Fruit fly (Drosophila melanogaster): ENCODE results near the gene CG9922.

Gene CG9922

dm6 chr3R:14056320-14057053 lies 20.3 kb upstream of the CG9922 start, which contains the start of gene foxo (continued):
- TF ChIP-seq Eip74EF (GFP tag; optimal IDR thresholded peaks at IDR 0.05) = peak in 1 of 2 experiments; percentile 92
- no peak for TF ChIP-seq Atf-2 (GFP tag; optimal IDR thresholded peaks at IDR 0.05)
- no peak; the same call in 1 of the 2 replicates for TF ChIP-seq ap (GFP tag; IDR thresholded peaks at IDR 0.05)
- no peak for TF ChIP-seq CG12744 (GFP tag; optimal IDR thresholded peaks at IDR 0.05)
- TF ChIP-seq CG18476 (GFP tag; optimal IDR thresholded peaks at IDR 0.05) = peak; percentile 55
- TF ChIP-seq NFAT (GFP tag; IDR thresholded peaks at IDR 0.05) = no peak
- TF ChIP-seq Adf1 (GFP tag; IDR thresholded peaks at IDR 0.05) = no peak
- TF ChIP-seq seq (GFP tag; IDR thresholded peaks at IDR 0.05) = no peak; the same call in 1 of the 2 replicates
- peak; percentile 32 for TF ChIP-seq CG10431 (GFP tag; optimal IDR thresholded peaks at IDR 0.05)
- peak; percentile 78 for TF ChIP-seq Hr3 (GFP tag; optimal IDR thresholded peaks at IDR 0.05)
- TF ChIP-seq CG11247 (GFP tag; IDR thresholded peaks at IDR 0.05) = no peak
- TF ChIP-seq CG15601 (tag; optimal IDR thresholded peaks at IDR 0.05) = peak; percentile 79
- TF ChIP-seq Fer3 (tag; optimal IDR thresholded peaks at IDR 0.05) = peak; percentile 83
- no peak for TF ChIP-seq repo (GFP tag; optimal IDR thresholded peaks at IDR 0.05)
- TF ChIP-seq CG10274 (GFP tag; optimal IDR thresholded peaks at IDR 0.05) = peak; percentile 63
- TF ChIP-seq CG4854 (GFP tag; optimal IDR thresholded peaks at IDR 0.05) = no peak
- TF ChIP-seq Dfd (GFP tag; optimal IDR thresholded peaks at IDR 0.05) = no peak
- TF ChIP-seq CG6791 (GFP tag; IDR thresholded peaks at IDR 0.05; ENCODE audit: partially characterized antibody) = no peak
- TF ChIP-seq B-H2 (GFP tag; optimal IDR thresholded peaks at IDR 0.05) = peak; percentile 35
- no peak for TF ChIP-seq CG3995 (GFP tag; optimal IDR thresholded peaks at IDR 0.05)
- 0 out of 2 replicates have a peak, but pooled peaks have one; percentile 14 for TF ChIP-seq wor (GFP tag; IDR thresholded peaks at IDR 0.05)
- no peak for TF ChIP-seq Scr (GFP tag; IDR thresholded peaks at IDR 0.05; ENCODE audit: partially characterized antibody)
- TF ChIP-seq CG14441 (GFP tag; IDR thresholded peaks at IDR 0.05) = peak; percentile 67; the same call in 1 of the 2 replicates
- TF ChIP-seq CG31365 (tag; optimal IDR thresholded peaks at IDR 0.05) = no peak
- peak; percentile 96 for TF ChIP-seq CG2678 (tag; optimal IDR thresholded peaks at IDR 0.05)
- TF ChIP-seq gce (GFP tag; IDR thresholded peaks at IDR 0.05) = no peak
- TF ChIP-seq CG9797 (GFP tag; optimal IDR thresholded peaks at IDR 0.05) = no peak
- no peak for TF ChIP-seq Hr39 (optimal IDR thresholded peaks at IDR 0.05)
- no peak for TF ChIP-seq jigr1 (GFP tag; IDR thresholded peaks at IDR 0.05)
- peak; percentile 84 for TF ChIP-seq CG9437 (GFP tag; optimal IDR thresholded peaks at IDR 0.05)
- TF ChIP-seq CG2712 (tag; optimal IDR thresholded peaks at IDR 0.05) = peak; percentile 89
- peak; percentile 18; the same call in 2 of the 3 replicates for TF ChIP-seq CG34224 (GFP tag; IDR thresholded peaks at IDR 0.05; ENCODE audit: partially characterized antibody)
- peak; percentile 62 for TF ChIP-seq twi (tag; optimal IDR thresholded peaks at IDR 0.05)
- TF ChIP-seq Asciz (GFP tag; optimal IDR thresholded peaks at IDR 0.05) = peak; percentile 87
- TF ChIP-seq CG12942 (GFP tag; optimal IDR thresholded peaks at IDR 0.05) = peak; percentile 53
- no peak for TF ChIP-seq Sry-δ (GFP tag; optimal IDR thresholded peaks at IDR 0.05)
- peak; percentile 63; the same call in 2 of the 3 replicates for TF ChIP-seq tgo (GFP tag; IDR thresholded peaks at IDR 0.05)
- TF ChIP-seq yki (optimal IDR thresholded peaks at IDR 0.05) = no peak
- TF ChIP-seq sob (GFP tag; IDR thresholded peaks at IDR 0.05) = peak; percentile 41; the same call in 1 of the 2 replicates
- TF ChIP-seq Bteb2 (GFP tag; optimal IDR thresholded peaks at IDR 0.05) = no peak
- 0 out of 3 replicates have a peak, but pooled peaks have one; percentile 14 for TF ChIP-seq CG7357 (GFP tag; IDR thresholded peaks at IDR 0.05)
- TF ChIP-seq nerfin-1 (tag; optimal IDR thresholded peaks at IDR 0.05) = peak; percentile 80
- peak; percentile 85 for TF ChIP-seq bcd (GFP tag; optimal IDR thresholded peaks at IDR 0.05)
- no peak; the same call in 1 of the 2 replicates for TF ChIP-seq peb (GFP tag; IDR thresholded peaks at IDR 0.05)
- no peak for TF ChIP-seq tx (GFP tag; optimal IDR thresholded peaks at IDR 0.05)
- peak; percentile 2 for TF ChIP-seq CG12071 (GFP tag; optimal IDR thresholded peaks at IDR 0.05)
- peak; percentile 3 for TF ChIP-seq CG34376 (GFP tag; optimal IDR thresholded peaks at IDR 0.05)
- peak; percentile 33 for TF ChIP-seq zfh2 (GFP tag; optimal IDR thresholded peaks at IDR 0.05)
- peak; percentile 31 for TF ChIP-seq her (GFP tag; optimal IDR thresholded peaks at IDR 0.05)
